Worm (Caenorhabditis elegans) whole organism, mixed stage, embryonic: ENCODE measurements around the gene lgc-12.

Source experiments
- M03D4.4 ChIP-seq: sonication (generic microtip); optimal IDR thresholded peaks from 2 replicates; lab custom pipeline; 2017; ENCODE audit warnings: mild to moderate bottlenecking, missing genetic modification characterization, missing compliant biosample characterization
- bed-3 ChIP-seq: fragments of 200-800 bp; sonication (Bioruptor generic); optimal IDR thresholded peaks from 3 replicates; lab custom pipeline; 2018; ENCODE audit warnings: mild to moderate bottlenecking, missing genetic modification characterization, moderate library complexity, missing compliant biosample characterization
- blmp-1 ChIP-seq: fragments of 150-350 bp; optimal IDR thresholded peaks from 2 replicates; lab custom pipeline; 2014; ENCODE audit warnings: missing biosample characterization, missing genetic modification characterization
- ceh-39 ChIP-seq: fragments of 150-350 bp; optimal IDR thresholded peaks from 2 replicates; lab custom pipeline; 2014; ENCODE audit warnings: missing biosample characterization, missing genetic modification characterization
- ceh-43 ChIP-seq: fragments of 200-800 bp; sonication (Bioruptor generic); optimal IDR thresholded peaks from 2 replicates; lab custom pipeline; 2018; ENCODE audit warnings: mild to moderate bottlenecking, missing genetic modification characterization, moderate library complexity, missing compliant biosample characterization
- ceh-83 ChIP-seq: fragments of 200-800 bp; sonication (Bioruptor generic); optimal IDR thresholded peaks from 2 replicates; lab custom pipeline; 2018; ENCODE audit warnings: mild to moderate bottlenecking, missing genetic modification characterization, missing compliant biosample characterization
- ces-1 ChIP-seq: fragments of 150-350 bp; optimal IDR thresholded peaks from 2 replicates; lab custom pipeline; 2014; ENCODE audit warnings: missing biosample characterization, missing genetic modification reagents, missing genetic modification characterization
- cnd-1 ChIP-seq: fragments of 200-800 bp; sonication (Bioruptor generic); optimal IDR thresholded peaks from 2 replicates; lab custom pipeline; 2018; ENCODE audit warnings: mild to moderate bottlenecking, missing genetic modification characterization, missing compliant biosample characterization
- drap-1 ChIP-seq: fragments of 200-800 bp; sonication (Bioruptor generic); optimal IDR thresholded peaks from 3 replicates; lab custom pipeline; 2018; ENCODE audit warnings: mild to moderate bottlenecking, missing genetic modification characterization, missing compliant biosample characterization
- elt-1 ChIP-seq: sonication (generic microtip); optimal IDR thresholded peaks from 2 replicates; lab custom pipeline; 2017; ENCODE audit warnings: missing genetic modification characterization, mild to moderate bottlenecking, missing compliant biosample characterization, antibody characterized with exemption, moderate library complexity, borderline replicate concordance; ENCODE audit not compliant: insufficient read depth
- elt-3 ChIP-seq: fragments of 150-350 bp; optimal IDR thresholded peaks from 2 replicates; lab custom pipeline; 2014; ENCODE audit warnings: missing biosample characterization, missing genetic modification characterization
- flh-1 ChIP-seq: fragments of 200-800 bp; sonication (Bioruptor generic); optimal IDR thresholded peaks from 2 replicates; lab custom pipeline; 2018; ENCODE audit warnings: mild to moderate bottlenecking, missing genetic modification characterization, moderate library complexity, missing compliant biosample characterization
- ham-2 ChIP-seq: fragments of 200-800 bp; sonication (Bioruptor generic); optimal IDR thresholded peaks from 2 replicates; lab custom pipeline; 2018; ENCODE audit warnings: mild to moderate bottlenecking, missing genetic modification characterization, missing compliant biosample characterization
- hlh-1 ChIP-seq: fragments of 150-350 bp; optimal IDR thresholded peaks from 2 replicates; lab custom pipeline; 2014; ENCODE audit warnings: missing biosample characterization, missing genetic modification reagents, missing genetic modification characterization
- lin-13 ChIP-seq: fragments of 150-350 bp; optimal IDR thresholded peaks from 2 replicates; lab custom pipeline; 2014; ENCODE audit warnings: missing biosample characterization, missing genetic modification characterization
- lin-32 ChIP-seq: fragments of 200-800 bp; sonication (Bioruptor generic); optimal IDR thresholded peaks from 2 replicates; lab custom pipeline; 2018; ENCODE audit warnings: mild to moderate bottlenecking, missing genetic modification characterization, missing compliant biosample characterization
- lsy-2 ChIP-seq: fragments of 150-350 bp; optimal IDR thresholded peaks from 2 replicates; lab custom pipeline; 2014; ENCODE audit warnings: missing biosample characterization, missing genetic modification characterization
- mab-5 ChIP-seq: fragments of 150-350 bp; optimal IDR thresholded peaks from 2 replicates; lab custom pipeline; 2014; ENCODE audit warnings: missing biosample characterization, missing genetic modification characterization
- mep-1 ChIP-seq: fragments of 150-350 bp; optimal IDR thresholded peaks from 2 replicates; lab custom pipeline; 2017; ENCODE audit warnings: missing biosample characterization, missing genetic modification reagents, missing genetic modification characterization, inconsistent platforms
- mls-2 ChIP-seq: sonication (generic microtip); optimal IDR thresholded peaks from 2 replicates; lab custom pipeline; 2016; ENCODE audit warnings: mild to moderate bottlenecking, missing genetic modification characterization, moderate library complexity, missing compliant biosample characterization
- nhr-12 ChIP-seq: fragments of 150-350 bp; optimal IDR thresholded peaks from 2 replicates; lab custom pipeline; 2014; ENCODE audit warnings: missing biosample characterization, missing genetic modification characterization
- nhr-2 ChIP-seq: fragments of 150-350 bp; optimal IDR thresholded peaks from 2 replicates; lab custom pipeline; 2014; ENCODE audit warnings: missing biosample characterization, missing genetic modification characterization
- nhr-237 ChIP-seq: fragments of 150-350 bp; optimal IDR thresholded peaks from 2 replicates; lab custom pipeline; 2014; ENCODE audit warnings: missing biosample characterization, missing genetic modification characterization
- nhr-28 ChIP-seq: fragments of 150-350 bp; optimal IDR thresholded peaks from 2 replicates; lab custom pipeline; 2014; ENCODE audit warnings: missing biosample characterization, missing genetic modification characterization
- nhr-76 ChIP-seq: sonication (generic microtip); optimal IDR thresholded peaks from 2 replicates; lab custom pipeline; 2017; ENCODE audit warnings: missing biosample characterization, missing genetic modification characterization
- pha-4 ChIP-seq: fragments of 150-350 bp; optimal IDR thresholded peaks from 2 replicates; lab custom pipeline; 2018; ENCODE audit warnings: missing biosample characterization, missing genetic modification reagents, missing genetic modification characterization
- sem-2 ChIP-seq: fragments of 200-800 bp; sonication (Bioruptor generic); optimal IDR thresholded peaks from 2 replicates; lab custom pipeline; 2018; ENCODE audit warnings: mild to moderate bottlenecking, missing genetic modification characterization, missing compliant biosample characterization
- snpc-4 ChIP-seq: fragments of 150-350 bp; optimal IDR thresholded peaks from 2 replicates; lab custom pipeline; 2014; ENCODE audit warnings: missing biosample characterization, missing genetic modification characterization
- sptf-1 ChIP-seq: sonication (generic microtip); optimal IDR thresholded peaks from 2 replicates; lab custom pipeline; 2017; ENCODE audit warnings: mild to moderate bottlenecking, missing genetic modification characterization, moderate library complexity, missing compliant biosample characterization
- tbx-8 ChIP-seq: fragments of 200-800 bp; sonication (Bioruptor generic); optimal IDR thresholded peaks from 2 replicates; lab custom pipeline; 2018; ENCODE audit warnings: mild to moderate bottlenecking, missing genetic modification characterization, moderate library complexity, missing compliant biosample characterization
- unc-120 ChIP-seq: sonication (generic microtip); optimal IDR thresholded peaks from 2 replicates; lab custom pipeline; 2017; ENCODE audit warnings: missing genetic modification characterization, missing compliant biosample characterization; ENCODE audit not compliant: poor library complexity, severe bottlenecking
- unc-39 ChIP-seq: fragments of 150-350 bp; optimal IDR thresholded peaks from 2 replicates; lab custom pipeline; 2014; ENCODE audit warnings: missing biosample characterization, missing genetic modification characterization
- unc-62 ChIP-seq: fragments of 150-350 bp; optimal IDR thresholded peaks from 2 replicates; lab custom pipeline; 2014; ENCODE audit warnings: missing biosample characterization, missing genetic modification reagents, missing genetic modification characterization
- zip-8 ChIP-seq: fragments of 150-350 bp; optimal IDR thresholded peaks from 2 replicates; lab custom pipeline; 2014; ENCODE audit warnings: missing biosample characterization, missing genetic modification characterization
- ztf-11 ChIP-seq: fragments of 150-350 bp; optimal IDR thresholded peaks from 2 replicates; lab custom pipeline; 2014; ENCODE audit warnings: missing biosample characterization, missing genetic modification characterization

lgc-12 gene

DNA sequence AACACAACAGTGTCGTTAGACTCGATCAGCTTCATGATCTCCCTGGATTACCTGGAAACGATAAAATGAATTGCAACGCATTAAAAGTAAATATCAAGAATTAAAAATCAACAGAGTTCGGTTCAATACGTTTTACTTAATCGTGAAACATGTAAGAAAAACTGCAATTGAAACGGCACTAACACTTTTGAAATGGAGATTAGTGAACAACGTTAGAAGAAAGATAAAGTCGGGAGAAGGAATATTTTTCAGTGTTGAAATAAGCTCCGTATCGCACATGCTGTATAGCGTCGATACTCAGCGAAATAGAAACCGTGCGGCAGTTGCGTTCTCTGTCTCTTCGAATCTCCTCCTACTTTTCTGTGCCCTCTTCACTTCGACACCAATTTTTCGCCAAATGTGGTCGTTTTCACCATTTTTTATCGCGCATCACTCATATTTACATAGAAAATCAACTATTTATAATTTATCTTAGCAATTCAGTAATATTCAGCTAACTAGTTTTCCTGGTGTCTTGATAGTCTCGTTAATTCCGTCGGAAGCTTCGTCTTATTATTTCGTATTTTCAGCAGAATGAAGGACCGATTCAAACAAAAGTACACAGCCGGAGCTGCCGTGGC is 10.9 kb downstream of the lgc-12 start, which contains the start of the genes rpl-9 and lpd-7:
Gene rpl-9, minus strand, starts transcription at position 51 of the 620 bp plus-strand sequence.
Gene lpd-7, plus strand, starts transcription at position 570 of the 620 bp plus-strand sequence.
- TF ChIP-seq tbx-8 (GFP tag; lab: Kevin White, UChicago) (no peak), M03D4.4 (tag; lab: Kevin White, UChicago) (no peak), nhr-76 (tag; lab: Kevin White, UChicago) (no peak), bed-3 (GFP tag; lab: Kevin White, UChicago) (no peak), ztf-11 (tag; lab: Kevin White, UChicago) (no peak), ces-1 (GFP tag; lab: Kevin White, UChicago) (peak; percentile 49), sem-2 (GFP tag; lab: Kevin White, UChicago) (no peak), sptf-1 (tag; lab: Kevin White, UChicago) (peak; percentile 32), ceh-39 (tag; lab: Kevin White, UChicago) (peak; percentile 33), cnd-1 (tag; lab: Kevin White, UChicago) (no peak), lin-13 (tag; lab: Kevin White, UChicago) (peak; percentile 72), elt-3 (tag; lab: Kevin White, UChicago) (peak; percentile 18), flh-1 (GFP tag; lab: Kevin White, UChicago) (no peak), pha-4 (tag; lab: Kevin White, UChicago) (peak; percentile 75), mab-5 (peak; percentile 21), unc-120 (tag; lab: Kevin White, UChicago) (peak; percentile 61), lin-32 (GFP tag; lab: Kevin White, UChicago) (peak; percentile 2), blmp-1 (tag; lab: Kevin White, UChicago) (no peak), lsy-2 (tag; lab: Kevin White, UChicago) (peak; percentile 84), nhr-2 (tag; lab: Kevin White, UChicago) (no peak), nhr-237 (tag; lab: Kevin White, UChicago) (peak; percentile 72), ceh-83 (GFP tag; lab: Kevin White, UChicago) (no peak), nhr-12 (no peak), mls-2 (tag; lab: Kevin White, UChicago) (no peak), snpc-4 (tag; lab: Kevin White, UChicago) (no peak), drap-1 (GFP tag; lab: Kevin White, UChicago) (no peak), nhr-28 (no peak), elt-1 (tag; lab: Kevin White, UChicago) (no peak), ham-2 (GFP tag; lab: Kevin White, UChicago) (peak; percentile 28), mep-1 (tag; lab: Kevin White, UChicago) (peak; percentile 95), zip-8 (tag; lab: Kevin White, UChicago) (no peak), hlh-1 (peak; percentile 75), ceh-43 (GFP tag; lab: Kevin White, UChicago) (no peak), unc-62 (GFP tag; lab: Kevin White, UChicago) (peak; percentile 63), unc-39 (no peak)
- TF ChIP-seq, all 35 proteins: peak for 15

DNA sequence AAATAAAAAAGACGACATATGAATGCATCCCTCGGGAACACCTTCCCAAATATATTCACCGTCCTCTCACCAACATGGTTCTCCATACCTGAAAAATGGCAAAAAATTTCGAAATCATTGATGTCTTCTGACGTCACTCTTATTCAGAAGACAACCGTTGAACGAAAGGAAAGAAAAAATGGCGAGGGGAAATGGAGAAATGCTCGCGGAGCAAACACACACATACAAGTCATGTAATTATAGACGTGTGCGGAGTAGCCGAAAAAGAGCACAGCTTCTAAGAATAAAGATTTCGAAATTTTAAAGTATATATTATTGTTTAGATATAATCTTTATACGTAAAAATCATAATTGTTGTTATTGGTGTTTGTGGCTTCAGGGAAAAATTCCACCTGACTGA is 17.4 kb downstream of the lgc-12 start, which contains the start of gene mfsd-6:
Gene mfsd-6, minus strand, starts transcription at position 88 of the 400 bp plus-strand sequence.
- TF ChIP-seq pha-4 (tag; lab: Kevin White, UChicago): no peak
- TF ChIP-seq ceh-39 (tag; lab: Kevin White, UChicago): no peak
- no peak for TF ChIP-seq ceh-83 (GFP tag; lab: Kevin White, UChicago)
- no peak for TF ChIP-seq unc-120 (tag; lab: Kevin White, UChicago)
- TF ChIP-seq elt-1 (tag; lab: Kevin White, UChicago): no peak
- no peak for TF ChIP-seq lin-32 (GFP tag; lab: Kevin White, UChicago)
- TF ChIP-seq zip-8 (tag; lab: Kevin White, UChicago): no peak
- TF ChIP-seq lin-13 (tag; lab: Kevin White, UChicago): no peak
- TF ChIP-seq lsy-2 (tag; lab: Kevin White, UChicago): no peak
- TF ChIP-seq ces-1 (GFP tag; lab: Kevin White, UChicago): no peak
- TF ChIP-seq elt-3 (tag; lab: Kevin White, UChicago): no peak
- no peak for TF ChIP-seq ceh-43 (GFP tag; lab: Kevin White, UChicago)
- no peak for TF ChIP-seq nhr-2 (tag; lab: Kevin White, UChicago)
- TF ChIP-seq mep-1 (tag; lab: Kevin White, UChicago): no peak
